Fruit fly (Drosophila melanogaster) Kc167 (cell line): Measurements from ENCODE around the gene MESR3.

ENCODE experiments used
- Myc ChIP-seq: fragments of >200 bp; optimal IDR thresholded peaks from 2 replicates; lab custom pipeline; 2017; ENCODE audit warnings: missing external identifiers
- Sin3A ChIP-seq: fragments of >200 bp; optimal IDR thresholded peaks from 2 replicates; lab custom pipeline; 2018; ENCODE audit warnings: missing external identifiers
- h ChIP-seq: fragments of >200 bp; optimal IDR thresholded peaks from 3 replicates; lab custom pipeline; 2018; ENCODE audit warnings: missing external identifiers
- insv ChIP-seq: fragments of >200 bp; optimal IDR thresholded peaks from 3 replicates; lab custom pipeline; 2018; ENCODE audit warnings: missing external identifiers
- psq ChIP-seq: fragments of >200 bp; optimal IDR thresholded peaks from 2 replicates; lab custom pipeline; 2017; ENCODE audit warnings: missing external identifiers
- ttk ChIP-seq: sonication (Bioruptor generic); optimal IDR thresholded peaks from 2 replicates; lab custom pipeline; 2017; ENCODE audit warnings: missing external identifiers

The MESR3 gene

dm6 chr2L:18708239-18708891 is 91.3 kb downstream of the MESR3 start, which contains the start of the genes Faf2 and Grip71:
Gene Faf2 (minus strand): TSS chr2L:18708688.
Gene Grip71 (plus strand): TSS chr2L:18708846.
- TF ChIP-seq h (lab: Kevin White, UChicago): no peak
- no peak for TF ChIP-seq Myc
- no peak for TF ChIP-seq psq
- TF ChIP-seq insv (lab: Kevin White, UChicago): no peak
- no peak for TF ChIP-seq Sin3A
- no peak for TF ChIP-seq ttk (lab: Kevin White, UChicago)
